Worm (Caenorhabditis elegans) whole organism, early embryonic: ENCODE results near the gene swan-1.

ENCODE experiments used
- B0310.2 ChIP-seq: sonication (generic microtip); optimal IDR thresholded peaks from 2 replicates; lab custom pipeline; 2016; ENCODE audit warnings: mild to moderate bottlenecking, missing genetic modification characterization, missing compliant biosample characterization
- F13C5.2 ChIP-seq: sonication (generic microtip); optimal IDR thresholded peaks from 2 replicates; lab custom pipeline; 2017; ENCODE audit warnings: mild to moderate bottlenecking, missing genetic modification characterization, inconsistent platforms, missing compliant biosample characterization
- aly-1 ChIP-seq: sonication (generic microtip); optimal IDR thresholded peaks from 2 replicates; lab custom pipeline; 2016; ENCODE audit warnings: missing genetic modification characterization, missing compliant biosample characterization
- ama-1 ChIP-seq: fragments of 150-350 bp; optimal IDR thresholded peaks from 2 replicates; lab custom pipeline; 2014
- ceh-36 ChIP-seq: sonication (generic microtip); optimal IDR thresholded peaks from 2 replicates; lab custom pipeline; 2016; ENCODE audit warnings: missing genetic modification characterization, inconsistent platforms, missing compliant biosample characterization
- flt-1 ChIP-seq: fragments of 200-800 bp; sonication (Bioruptor generic); IDR thresholded peaks from 2 replicates; pipeline ENCODE4 v1.3.6; 2022; ENCODE audit warnings: missing genetic modification characterization, missing compliant biosample characterization
- hmg-4 ChIP-seq: fragments of 200-800 bp; sonication (Bioruptor generic); optimal IDR thresholded peaks from 2 replicates; lab custom pipeline; 2018; ENCODE audit warnings: mild to moderate bottlenecking, missing genetic modification characterization, missing compliant biosample characterization
- pes-1 ChIP-seq: fragments of 200-800 bp; sonication (Bioruptor generic); IDR thresholded peaks from 2 replicates; pipeline ENCODE4 v1.3.6; 2022; ENCODE audit warnings: missing genetic modification reagents, missing genetic modification characterization, missing compliant biosample characterization
- scrt-1 ChIP-seq: fragments of 200-800 bp; sonication (Bioruptor generic); IDR thresholded peaks from 2 replicates; pipeline ENCODE4 v1.3.6; 2022; ENCODE audit warnings: missing genetic modification characterization, missing compliant biosample characterization

DNA sequence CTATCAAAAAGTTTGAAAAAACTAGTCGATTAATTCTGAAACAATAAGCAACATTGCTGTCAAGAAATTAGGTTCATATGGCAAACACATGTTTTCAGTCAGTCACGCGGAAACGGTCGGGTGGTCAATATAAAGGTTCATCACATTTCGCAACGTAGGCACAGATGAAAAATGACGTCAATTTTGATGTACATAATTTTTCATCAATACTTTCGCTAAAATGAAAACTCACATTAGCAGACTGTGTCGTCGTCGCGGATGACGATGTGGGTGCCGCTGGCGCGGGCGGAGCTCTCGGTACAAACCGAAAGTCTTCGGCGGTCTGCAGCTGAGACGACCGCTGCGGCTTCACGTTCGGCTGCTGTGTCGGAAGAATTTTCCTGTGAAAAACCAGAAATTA is 3.1 kb downstream of the swan-1 start, which contains the start of gene swan-2:
- no peak for TF ChIP-seq B0310.2 (tag; lab: Kevin White, UChicago)
- TF ChIP-seq ama-1 (lab: Kevin White, UChicago) = peak; percentile 22
- TF ChIP-seq flt-1 (GFP tag; lab: Robert Waterston, UW) = no peak
- TF ChIP-seq ceh-36 (tag; lab: Kevin White, UChicago) = no peak
- no peak for TF ChIP-seq F13C5.2 (tag; lab: Kevin White, UChicago)
- no peak for TF ChIP-seq hmg-4 (GFP tag; lab: Kevin White, UChicago)
- TF ChIP-seq aly-1 (tag; lab: Kevin White, UChicago) = no peak
- no peak for TF ChIP-seq pes-1
- no peak for TF ChIP-seq scrt-1 (GFP tag; lab: Robert Waterston, UW)
